Fruit fly (Drosophila melanogaster) whole organism, embryonic: Measurements from ENCODE around the gene CG10337.
A peak's percentile ranks its signal among the peaks of the same experiment; 100 is the strongest.

ENCODE experiments used
- Atf-2 ChIP-seq: fragments of 200-800 bp; sonication (Bioruptor generic); optimal IDR thresholded peaks from 2 replicates; lab custom pipeline; 2016; ENCODE audit warnings: missing biosample characterization, missing genetic modification characterization
- Blimp-1 ChIP-seq: fragments of 200-800 bp; sonication (Bioruptor generic); optimal IDR thresholded peaks from 3 replicates; lab custom pipeline; 2018; ENCODE audit warnings: missing biosample characterization, missing genetic modification characterization, mild to moderate bottlenecking, moderate library complexity, missing genetic modification reagents
- CG10462 ChIP-seq: fragments of 200-800 bp; sonication (Bioruptor generic); optimal IDR thresholded peaks from 2 replicates; lab custom pipeline; 2016; ENCODE audit warnings: missing biosample characterization, missing genetic modification characterization
- CG12219 ChIP-seq: fragments of 200-800 bp; sonication (Bioruptor generic); optimal IDR thresholded peaks from 3 replicates; lab custom pipeline; 2018; ENCODE audit warnings: missing biosample characterization, mild to moderate bottlenecking, missing genetic modification characterization
- CG12299 ChIP-seq: fragments of 200-800 bp; sonication (Bioruptor generic); optimal IDR thresholded peaks from 2 replicates; lab custom pipeline; 2018; ENCODE audit warnings: missing biosample characterization, mild to moderate bottlenecking, missing genetic modification characterization
- CG12942 ChIP-seq: fragments of 200-800 bp; sonication (Bioruptor generic); optimal IDR thresholded peaks from 3 replicates; lab custom pipeline; 2016; ENCODE audit warnings: missing biosample characterization, missing genetic modification characterization
- CG13624 ChIP-seq: fragments of 200-800 bp; sonication (Bioruptor generic); optimal IDR thresholded peaks from 2 replicates; lab custom pipeline; 2016; ENCODE audit warnings: missing biosample characterization, missing genetic modification characterization
- CG15073 ChIP-seq: fragments of 200-800 bp; sonication (Bioruptor generic); optimal IDR thresholded peaks from 2 replicates; lab custom pipeline; 2016; ENCODE audit warnings: missing biosample characterization, missing genetic modification characterization
- CG15269 ChIP-seq: fragments of 200-800 bp; sonication (Bioruptor generic); optimal IDR thresholded peaks from 2 replicates; lab custom pipeline; 2018; ENCODE audit warnings: missing biosample characterization, mild to moderate bottlenecking, missing genetic modification characterization, moderate library complexity
- CG1647 ChIP-seq: fragments of 200-800 bp; sonication (Bioruptor generic); optimal IDR thresholded peaks from 3 replicates; lab custom pipeline; 2016; ENCODE audit warnings: missing biosample characterization, missing genetic modification characterization
- CG16779 ChIP-seq: fragments of 200-800 bp; sonication (Bioruptor generic); IDR thresholded peaks from 2 replicates; pipeline ENCODE4 v1.3.6; 2022; ENCODE audit warnings: missing biosample characterization, missing genetic modification characterization
- CG18599 ChIP-seq: fragments of 200-800 bp; sonication (Bioruptor generic); optimal IDR thresholded peaks from 3 replicates; lab custom pipeline; 2017; ENCODE audit warnings: missing biosample characterization, missing genetic modification characterization, mild to moderate bottlenecking, moderate library complexity, missing genetic modification reagents
- CG2712 ChIP-seq: fragments of 200-800 bp; optimal IDR thresholded peaks from 3 replicates; lab custom pipeline; 2019; ENCODE audit warnings: missing biosample characterization, mild to moderate bottlenecking, missing genetic modification characterization, moderate library complexity
- CG34224 ChIP-seq: fragments of 200-800 bp; sonication (Bioruptor generic); IDR thresholded peaks from 3 replicates; pipeline ENCODE4 v1.3.6; 2022; ENCODE audit warnings: missing biosample characterization, missing genetic modification characterization; ENCODE audit not compliant: partially characterized antibody
- CG3726 ChIP-seq: fragments of 200-800 bp; sonication (Bioruptor generic); IDR thresholded peaks from 3 replicates; pipeline ENCODE4, ENCODE4 v1.3.6; 2022; ENCODE audit warnings: missing biosample characterization, missing genetic modification characterization
- CG42726 ChIP-seq: fragments of 200-800 bp; sonication (Bioruptor generic); IDR thresholded peaks from 2 replicates; pipeline ENCODE4 v1.3.6; 2022; ENCODE audit warnings: missing biosample characterization, missing genetic modification characterization; ENCODE audit not compliant: partially characterized antibody
- CG43689 ChIP-seq: fragments of 200-800 bp; sonication (Bioruptor generic); IDR thresholded peaks from 2 replicates; pipeline ENCODE4 v1.3.6; 2022; ENCODE audit warnings: missing biosample characterization, missing genetic modification characterization
- CG4404 ChIP-seq: fragments of 200-800 bp; sonication (Bioruptor generic); IDR thresholded peaks from 2 replicates; pipeline ENCODE4 v1.3.6; 2022; ENCODE audit warnings: missing biosample characterization, missing genetic modification characterization
- CG4854 ChIP-seq: fragments of 200-800 bp; sonication (Bioruptor generic); optimal IDR thresholded peaks from 2 replicates; lab custom pipeline; 2016; ENCODE audit warnings: missing biosample characterization, missing genetic modification characterization, inconsistent platforms
- CG7357 ChIP-seq: fragments of 200-800 bp; sonication (Bioruptor generic); IDR thresholded peaks from 3 replicates; pipeline ENCODE4 v1.3.6; 2022; ENCODE audit warnings: missing biosample characterization, missing genetic modification characterization
- CG9727 ChIP-seq: fragments of 200-800 bp; sonication (Bioruptor generic); optimal IDR thresholded peaks from 3 replicates; lab custom pipeline; 2017; ENCODE audit warnings: missing biosample characterization, mild to moderate bottlenecking, missing genetic modification characterization
- CrebB ChIP-seq: fragments of 200-800 bp; sonication (Bioruptor generic); optimal IDR thresholded peaks from 3 replicates; lab custom pipeline; 2018; ENCODE audit warnings: missing biosample characterization, mild to moderate bottlenecking, missing genetic modification characterization
- D ChIP-seq, 2 experiments: fragments of 200-800 bp in 1 of 2; fragments of >200 bp in 1 of 2; sonication (Bioruptor generic) in 1 of 2; optimal IDR thresholded peaks; 2 replicates in 1 of 2; 3 replicates in 1 of 2; lab custom pipeline; 2017; ENCODE audit warnings: mild to moderate bottlenecking in 1 of 2, missing biosample characterization in 1 of 2, missing genetic modification characterization in 1 of 2, missing genetic modification reagents in 1 of 2
- H15 ChIP-seq: fragments of 200-800 bp; sonication (Bioruptor generic); IDR thresholded peaks from 3 replicates; pipeline ENCODE4 v1.3.6; 2022; ENCODE audit warnings: missing biosample characterization, missing genetic modification characterization
- Mad ChIP-seq: fragments of 200-800 bp; sonication (Bioruptor generic); optimal IDR thresholded peaks from 2 replicates; lab custom pipeline; 2016; ENCODE audit warnings: missing biosample characterization, missing genetic modification characterization
- Max ChIP-seq: fragments of 200-800 bp; sonication (Bioruptor generic); optimal IDR thresholded peaks from 2 replicates; lab custom pipeline; 2016; ENCODE audit warnings: missing biosample characterization, mild to moderate bottlenecking, missing genetic modification characterization
- TFAM ChIP-seq: fragments of 200-800 bp; sonication (Bioruptor generic); optimal IDR thresholded peaks from 2 replicates; lab custom pipeline; 2017; ENCODE audit warnings: missing biosample characterization, missing genetic modification characterization, inconsistent platforms
- YL-1 ChIP-seq: fragments of 200-800 bp; sonication (Bioruptor generic); optimal IDR thresholded peaks from 3 replicates; lab custom pipeline; 2017; ENCODE audit warnings: missing biosample characterization, mild to moderate bottlenecking, missing genetic modification characterization
- abd-A ChIP-seq: fragments of 200-800 bp; sonication (Bioruptor generic); optimal IDR thresholded peaks from 3 replicates; lab custom pipeline; 2019; ENCODE audit warnings: missing biosample characterization, mild to moderate bottlenecking, missing genetic modification characterization, moderate library complexity
- chif ChIP-seq, 2 experiments: fragments of 200-800 bp; sonication (Bioruptor generic); optimal IDR thresholded peaks; 3 replicates each; lab custom pipeline; 2016; ENCODE audit warnings: missing biosample characterization in 2 of 2, missing genetic modification characterization in 2 of 2
- dm ChIP-seq: fragments of 200-800 bp; sonication (Bioruptor generic); optimal IDR thresholded peaks from 3 replicates; lab custom pipeline; 2016; ENCODE audit warnings: missing biosample characterization, missing genetic modification characterization
- fd102C ChIP-seq: fragments of 200-800 bp; sonication (Bioruptor generic); optimal IDR thresholded peaks from 2 replicates; lab custom pipeline; 2018; ENCODE audit warnings: missing biosample characterization, mild to moderate bottlenecking, missing genetic modification characterization, moderate library complexity
- fru ChIP-seq: fragments of >200 bp; optimal IDR thresholded peaks from 2 replicates; lab custom pipeline; 2017
- ftz-f1 ChIP-seq: fragments of 200-800 bp; sonication (Bioruptor generic); optimal IDR thresholded peaks from 2 replicates; lab custom pipeline; 2016; ENCODE audit warnings: missing biosample characterization, missing genetic modification characterization
- jigr1 ChIP-seq: fragments of 200-800 bp; sonication (Bioruptor generic); IDR thresholded peaks from 3 replicates; pipeline ENCODE4 v1.3.6; 2022; ENCODE audit warnings: missing biosample characterization, missing genetic modification characterization
- jing ChIP-seq: fragments of 200-800 bp; sonication (Bioruptor generic); optimal IDR thresholded peaks from 2 replicates; lab custom pipeline; 2018; ENCODE audit warnings: missing biosample characterization, mild to moderate bottlenecking, missing genetic modification characterization
- lab ChIP-seq: fragments of 200-800 bp; sonication (Bioruptor generic); optimal IDR thresholded peaks from 3 replicates; lab custom pipeline; 2017; ENCODE audit warnings: missing biosample characterization, missing genetic modification characterization, mild to moderate bottlenecking, moderate library complexity, missing genetic modification reagents
- mld ChIP-seq: fragments of 200-800 bp; sonication (Bioruptor generic); IDR thresholded peaks from 3 replicates; pipeline ENCODE4 v1.3.6; 2022; ENCODE audit warnings: missing biosample characterization, missing genetic modification characterization; ENCODE audit not compliant: partially characterized antibody
- onecut ChIP-seq: fragments of 200-800 bp; sonication (Bioruptor generic); IDR thresholded peaks from 2 replicates; pipeline ENCODE4 v1.3.6; 2022; ENCODE audit warnings: missing biosample characterization, missing genetic modification characterization
- p53 ChIP-seq: fragments of 200-800 bp; sonication (Bioruptor generic); optimal IDR thresholded peaks from 2 replicates; lab custom pipeline; 2016; ENCODE audit warnings: missing biosample characterization, missing genetic modification characterization
- prd ChIP-seq, 3 experiments: fragments of >200 bp in 2 of 3; fragments of 200-800 bp in 1 of 3; sonication (Bioruptor generic) in 1 of 3; optimal IDR thresholded peaks in 2 of 3; IDR thresholded peaks in 1 of 3; 2 replicates in 2 of 3; 3 replicates in 1 of 3; pipeline versions ENCODE4 v1.3.6 to Lab custom; 2017 to 2022; ENCODE audit warnings: missing biosample characterization in 1 of 3, missing genetic modification characterization in 1 of 3
- rib ChIP-seq: fragments of 200-800 bp; sonication (Bioruptor generic); IDR thresholded peaks from 2 replicates; pipeline ENCODE4 v1.3.6; 2022; ENCODE audit warnings: missing biosample characterization, missing genetic modification characterization
- ro ChIP-seq: fragments of 200-800 bp; sonication (Bioruptor generic); IDR thresholded peaks from 2 replicates; pipeline ENCODE4 v1.3.6; 2022; ENCODE audit warnings: missing biosample characterization, missing genetic modification characterization
- sc ChIP-seq, 3 experiments: fragments of >200 bp in 2 of 3; fragments of 200-800 bp in 1 of 3; sonication (Bioruptor generic) in 1 of 3; optimal IDR thresholded peaks; 2 replicates in 2 of 3; 3 replicates in 1 of 3; lab custom pipeline; 2017; ENCODE audit warnings: mild to moderate bottlenecking in 1 of 3, missing biosample characterization in 1 of 3, missing genetic modification characterization in 1 of 3, missing genetic modification reagents in 1 of 3
- schlank ChIP-seq: fragments of 200-800 bp; sonication (Bioruptor generic); optimal IDR thresholded peaks from 2 replicates; lab custom pipeline; 2018; ENCODE audit warnings: missing biosample characterization, mild to moderate bottlenecking, missing genetic modification characterization
- sens-2 ChIP-seq: fragments of 200-800 bp; sonication (Bioruptor generic); IDR thresholded peaks from 2 replicates; pipeline ENCODE4 v1.3.6; 2022; ENCODE audit warnings: missing biosample characterization, missing genetic modification characterization
- seq ChIP-seq: fragments of 200-800 bp; sonication (Bioruptor generic); IDR thresholded peaks from 2 replicates; pipeline ENCODE4 v1.3.6; 2022; ENCODE audit warnings: missing biosample characterization, missing genetic modification characterization
- sima ChIP-seq: fragments of 200-800 bp; sonication (Bioruptor generic); optimal IDR thresholded peaks from 2 replicates; lab custom pipeline; 2016; ENCODE audit warnings: missing biosample characterization, missing genetic modification characterization
- tgo ChIP-seq: fragments of 200-800 bp; sonication (Bioruptor generic); IDR thresholded peaks from 3 replicates; pipeline ENCODE4 v1.3.6; 2022; ENCODE audit warnings: missing biosample characterization, missing genetic modification characterization

The CG10337 gene

DNA sequence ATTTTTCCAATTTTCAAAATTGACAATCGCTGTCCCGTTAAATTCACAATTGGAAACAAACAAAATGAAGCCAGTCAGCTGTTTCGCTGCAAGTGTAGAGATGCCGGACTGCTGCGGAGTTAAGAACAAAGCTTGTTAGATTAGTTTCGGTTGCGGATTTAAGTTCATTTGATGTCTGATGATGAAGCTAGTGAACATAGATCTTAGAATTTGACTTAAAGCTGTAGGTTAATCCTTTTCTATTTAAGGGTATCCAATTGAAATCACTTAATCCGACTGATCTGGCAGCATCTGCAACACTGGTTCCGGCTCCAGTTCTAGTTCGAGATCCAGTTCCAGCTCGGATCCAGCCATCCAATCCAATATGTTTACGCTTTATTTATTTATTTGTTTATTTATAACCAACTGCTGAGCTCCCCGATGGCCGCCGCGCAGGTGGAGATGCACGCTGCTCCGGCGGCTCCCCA, 37.2 kb upstream of the CG10337 start, which contains the start of the genes PCNA2 and CG10366 (continued):
- TF ChIP-seq lab, result peak; percentile 69
- peak; percentile 1 for TF ChIP-seq jing (GFP tag; lab: Kevin White, UChicago)
- no peak for TF ChIP-seq sc (optimal IDR thresholded peaks at IDR 0.05; lab: Kevin White, UChicago)
- no peak for TF ChIP-seq sc (GFP tag; optimal IDR thresholded peaks at IDR 0.05; lab: Kevin White, UChicago)
- no peak for TF ChIP-seq CG16779
- TF ChIP-seq CrebB (tag; lab: Kevin White, UChicago), result peak; percentile 44
- TF ChIP-seq rib (GFP tag; lab: Robert Waterston, UW), result no peak
- TF ChIP-seq jigr1 (GFP tag; lab: Robert Waterston, UW), result no peak
- TF ChIP-seq CG4404 (GFP tag; lab: Robert Waterston, UW), result peak; percentile 15; the same call in 1 of the 2 replicates
- no peak for TF ChIP-seq ro (GFP tag; lab: Robert Waterston, UW)
- TF ChIP-seq Mad, result peak; percentile 76
- no peak for TF ChIP-seq H15
- TF ChIP-seq CG12299 (tag; lab: Kevin White, UChicago), result peak; percentile 44
- TF ChIP-seq Atf-2 (GFP tag; lab: Kevin White, UChicago), result peak; percentile 57
- no peak for TF ChIP-seq CG43689
- TF ChIP-seq Blimp-1 (GFP tag; lab: Kevin White, UChicago), result peak; percentile 35
- TF ChIP-seq fru (lab: Kevin White, UChicago), result no peak
- TF ChIP-seq CG9727 (GFP tag; lab: Kevin White, UChicago), result peak; percentile 57
- no peak for TF ChIP-seq prd (optimal IDR thresholded peaks at IDR 0.05; lab: Kevin White, UChicago)
- peak; percentile 67 for TF ChIP-seq prd (GFP tag; IDR thresholded peaks at IDR 0.05; lab: Robert Waterston, UW)
- peak; percentile 76 for TF ChIP-seq Max
- peak; percentile 63 for TF ChIP-seq dm
- TF ChIP-seq p53, result peak; percentile 38
- peak; percentile 69 for TF ChIP-seq CG13624
- TF ChIP-seq CG2712 (tag; lab: Kevin White, UChicago), result peak; percentile 84
- no peak for TF ChIP-seq schlank
- no peak for TF ChIP-seq CG12219
- TF ChIP-seq fd102C, result no peak
- peak; percentile 39 for TF ChIP-seq YL-1 (GFP tag; lab: Kevin White, UChicago)
- TF ChIP-seq tgo (GFP tag; lab: Robert Waterston, UW), result peak; percentile 55
- TF ChIP-seq CG1647 (GFP tag; lab: Kevin White, UChicago), result peak; percentile 59
- no peak for TF ChIP-seq abd-A (tag; lab: Kevin White, UChicago)
- peak; percentile 60 for TF ChIP-seq ftz-f1 (GFP tag; lab: Kevin White, UChicago)
- no peak for TF ChIP-seq mld (GFP tag; lab: Robert Waterston, UW)
- no peak for TF ChIP-seq CG7357 (GFP tag; lab: Robert Waterston, UW)
- no peak for TF ChIP-seq sens-2
- TF ChIP-seq TFAM (GFP tag; lab: Kevin White, UChicago), result no peak
- TF ChIP-seq CG3726 (GFP tag; lab: Robert Waterston, UW), result no peak
- TF ChIP-seq CG12942 (GFP tag; lab: Kevin White, UChicago), result peak; percentile 66
- TF ChIP-seq onecut, result no peak
- TF ChIP-seq seq, result peak; percentile 54; the same call in 1 of the 2 replicates
- no peak for TF ChIP-seq sima
- no peak for TF ChIP-seq CG15073 (GFP tag; lab: Kevin White, UChicago)
- TF ChIP-seq D (optimal IDR thresholded peaks at IDR 0.05; lab: Kevin White, UChicago), result no peak
- TF ChIP-seq D (GFP tag; optimal IDR thresholded peaks at IDR 0.05; lab: Kevin White, UChicago), result peak; percentile 29
- TF ChIP-seq chif (GFP tag; optimal IDR thresholded peaks at IDR 0.05; lab: Kevin White, UChicago), result peak; percentile 50 to 61
- 0 out of 2 replicates have a peak, but pooled peaks have one; percentile 7 for TF ChIP-seq CG42726 (GFP tag; lab: Robert Waterston, UW)
- peak; percentile 62; the same call in 1 of the 3 replicates for TF ChIP-seq CG34224
- peak; percentile 59 for TF ChIP-seq CG18599 (GFP tag; lab: Kevin White, UChicago)
- peak; percentile 77 for TF ChIP-seq CG10462
- TF ChIP-seq CG15269, result peak; percentile 67
- TF ChIP-seq CG4854 (GFP tag; lab: Kevin White, UChicago), result peak; percentile 52
